Fruit fly (Drosophila melanogaster): Measurements from ENCODE around the gene cdi.

dm6 chr3R:18999906-19000451 lies 94.1 kb downstream of the cdi start:
- no peak for TF ChIP-seq Sin3A (optimal IDR thresholded peaks at IDR 0.05)
- no peak for TF ChIP-seq ttk (optimal IDR thresholded peaks at IDR 0.05)
- TF ChIP-seq h (optimal IDR thresholded peaks at IDR 0.05), result no peak
- TF ChIP-seq psq (optimal IDR thresholded peaks at IDR 0.05), result no peak
- no peak for TF ChIP-seq insv (optimal IDR thresholded peaks at IDR 0.05)
- TF ChIP-seq Myc (optimal IDR thresholded peaks at IDR 0.05), result no peak

Measured in Kc167 (cell line).